Worm (Caenorhabditis elegans) whole organism, midembryonic: ENCODE measurements around the gene piit-1.

Experiments used
- T22C8.4 ChIP-seq: fragments of 200-800 bp; sonication (Bioruptor generic); IDR thresholded peaks from 2 replicates; pipeline ENCODE4 v1.3.6; 2022; ENCODE audit warnings: missing genetic modification characterization, missing compliant biosample characterization
- cog-1 ChIP-seq: sonication (generic microtip); optimal IDR thresholded peaks from 2 replicates; lab custom pipeline; 2016; ENCODE audit warnings: missing genetic modification characterization, missing compliant biosample characterization
- flt-1 ChIP-seq: fragments of 200-800 bp; sonication (Bioruptor generic); IDR thresholded peaks from 2 replicates; pipeline ENCODE4 v1.3.6; 2022; ENCODE audit warnings: missing genetic modification characterization, missing compliant biosample characterization
- klf-2 ChIP-seq: fragments of 200-800 bp; sonication (Bioruptor generic); conservative IDR thresholded peaks from 2 replicates; pipeline ENCODE4 v1.3.6; 2022; ENCODE audit warnings: missing genetic modification reagents, missing genetic modification characterization, missing compliant biosample characterization
- med-1 ChIP-seq: sonication (generic microtip); optimal IDR thresholded peaks from 2 replicates; lab custom pipeline; 2017; ENCODE audit warnings: missing genetic modification characterization, mild to moderate bottlenecking, missing compliant biosample characterization, antibody characterized with exemption, missing genetic modification reagents; ENCODE audit not compliant: insufficient read depth
- ref-1 ChIP-seq: fragments of 200-800 bp; sonication (Bioruptor generic); conservative IDR thresholded peaks from 2 replicates; pipeline ENCODE4 v1.3.6; 2022; ENCODE audit warnings: missing genetic modification reagents, missing genetic modification characterization, missing compliant biosample characterization
- tab-1 ChIP-seq: fragments of 200-800 bp; sonication (Bioruptor generic); IDR thresholded peaks from 2 replicates; pipeline ENCODE4 v1.3.6; 2022; ENCODE audit warnings: missing genetic modification characterization, missing compliant biosample characterization
- ztf-23 ChIP-seq: fragments of 200-800 bp; sonication (Bioruptor generic); IDR thresholded peaks from 2 replicates; pipeline ENCODE4 v1.3.6; 2022; ENCODE audit warnings: missing genetic modification reagents, missing genetic modification characterization, missing compliant biosample characterization
- ztf-29 ChIP-seq: fragments of 200-800 bp; sonication (Bioruptor generic); IDR thresholded peaks from 2 replicates; pipeline ENCODE4 v1.3.6; 2022; ENCODE audit warnings: missing genetic modification reagents, missing genetic modification characterization, missing compliant biosample characterization

piit-1 gene

ce11 chrV:11620081-11620480, 10.1 kb upstream of the piit-1 start:
- TF ChIP-seq med-1 (GFP tag; lab: Kevin White, UChicago) = no peak
- no peak for TF ChIP-seq ztf-29 (GFP tag; lab: Robert Waterston, UW)
- no peak for TF ChIP-seq klf-2
- no peak for TF ChIP-seq ztf-23
- TF ChIP-seq ref-1 (GFP tag; lab: Robert Waterston, UW) = no peak
- no peak for TF ChIP-seq T22C8.4 (GFP tag; lab: Robert Waterston, UW)
- TF ChIP-seq flt-1 (GFP tag; lab: Robert Waterston, UW) = no peak
- no peak for TF ChIP-seq tab-1 (GFP tag; lab: Robert Waterston, UW)
- no peak for TF ChIP-seq cog-1 (tag; lab: Kevin White, UChicago)

ce11 chrV:11618173-11618572, 8.2 kb upstream of the piit-1 start, which contains the start of gene glb-15:
TSS of gene glb-15 (minus strand) at chrV:11618273.
- no peak for TF ChIP-seq cog-1 (tag; lab: Kevin White, UChicago)

ce11 chrV:11616813-11617212, 6.9 kb upstream of the piit-1 start:
- TF ChIP-seq ztf-23 (no peak), cog-1 (tag; lab: Kevin White, UChicago) (no peak)

ce11 chrV:11615948-11616681, 6.2 kb upstream of the piit-1 start, which contains the start of gene nlp-24:
TSS of gene nlp-24 (plus strand) at chrV:11616376.
- TF ChIP-seq tab-1 (GFP tag; lab: Robert Waterston, UW) (no peak), ztf-29 (GFP tag; lab: Robert Waterston, UW) (no peak), med-1 (GFP tag; lab: Kevin White, UChicago) (no peak), ref-1 (GFP tag; lab: Robert Waterston, UW) (no peak), klf-2 (no peak)

ce11 chrV:11614805-11615497, 5.0 kb upstream of the piit-1 start:
- TF ChIP-seq klf-2 = no peak
- TF ChIP-seq ztf-23 = no peak
- no peak for TF ChIP-seq med-1 (GFP tag; lab: Kevin White, UChicago)
- TF ChIP-seq flt-1 (GFP tag; lab: Robert Waterston, UW) = no peak
- no peak for TF ChIP-seq ref-1 (GFP tag; lab: Robert Waterston, UW)
- TF ChIP-seq ztf-29 (GFP tag; lab: Robert Waterston, UW) = no peak
- no peak for TF ChIP-seq T22C8.4 (GFP tag; lab: Robert Waterston, UW)
- no peak for TF ChIP-seq cog-1 (tag; lab: Kevin White, UChicago)
- no peak for TF ChIP-seq tab-1 (GFP tag; lab: Robert Waterston, UW)

ce11 chrV:11613007-11613406, 3.1 kb upstream of the piit-1 start, which contains the start of gene tag-290:
TSS of gene tag-290 (plus strand) at chrV:11613307.
- TF ChIP-seq ztf-23 = no peak
- TF ChIP-seq T22C8.4 (GFP tag; lab: Robert Waterston, UW) = no peak
- no peak for TF ChIP-seq cog-1 (tag; lab: Kevin White, UChicago)
- no peak for TF ChIP-seq med-1 (GFP tag; lab: Kevin White, UChicago)
- no peak for TF ChIP-seq flt-1 (GFP tag; lab: Robert Waterston, UW)
- no peak for TF ChIP-seq klf-2
- no peak for TF ChIP-seq tab-1 (GFP tag; lab: Robert Waterston, UW)
- no peak for TF ChIP-seq ztf-29 (GFP tag; lab: Robert Waterston, UW)
- no peak for TF ChIP-seq ref-1 (GFP tag; lab: Robert Waterston, UW)

ce11 chrV:11610481-11610880, 532 bp upstream of the piit-1 start, which contains the start of gene sas-5:
TSS of gene sas-5 (plus strand) at chrV:11610737.
- peak; percentile 53; the same call in 1 of the 2 replicates for TF ChIP-seq ref-1 (GFP tag; lab: Robert Waterston, UW)
- TF ChIP-seq cog-1 (tag; lab: Kevin White, UChicago) = peak; percentile 45
- TF ChIP-seq klf-2 = peak; percentile 85
- TF ChIP-seq med-1 (GFP tag; lab: Kevin White, UChicago) = peak; percentile 92
- peak; percentile 58; the same call in 1 of the 2 replicates for TF ChIP-seq T22C8.4 (GFP tag; lab: Robert Waterston, UW)
- peak; percentile 86 for TF ChIP-seq tab-1 (GFP tag; lab: Robert Waterston, UW)
- peak; percentile 91 for TF ChIP-seq ztf-23
- TF ChIP-seq ztf-29 (GFP tag; lab: Robert Waterston, UW) = peak; percentile 60
- TF ChIP-seq flt-1 (GFP tag; lab: Robert Waterston, UW) = peak; percentile 92

- TF ChIP-seq cog-1 (tag; lab: Kevin White, UChicago) (no peak), med-1 (GFP tag; lab: Kevin White, UChicago) (no peak), flt-1 (GFP tag; lab: Robert Waterston, UW) (no peak), ztf-23 (no peak), ztf-29 (GFP tag; lab: Robert Waterston, UW) (no peak), ref-1 (GFP tag; lab: Robert Waterston, UW) (no peak), tab-1 (GFP tag; lab: Robert Waterston, UW) (no peak), klf-2 (no peak), T22C8.4 (GFP tag; lab: Robert Waterston, UW) (no peak)
Measured at ce11 chrV:11606424-11606823, 3.5 kb downstream of the piit-1 start, which contains the start of gene idpp-16. TSS of gene idpp-16 (minus strand) at chrV:11606524.

- TF ChIP-seq ztf-29 (GFP tag; lab: Robert Waterston, UW) = no peak
- no peak for TF ChIP-seq cog-1 (tag; lab: Kevin White, UChicago)
- no peak for TF ChIP-seq flt-1 (GFP tag; lab: Robert Waterston, UW)
- no peak for TF ChIP-seq ztf-23
- TF ChIP-seq klf-2 = no peak
- TF ChIP-seq T22C8.4 (GFP tag; lab: Robert Waterston, UW) = no peak
- TF ChIP-seq med-1 (GFP tag; lab: Kevin White, UChicago) = no peak
- TF ChIP-seq tab-1 (GFP tag; lab: Robert Waterston, UW) = no peak
- no peak for TF ChIP-seq ref-1 (GFP tag; lab: Robert Waterston, UW)
Measured at ce11 chrV:11605227-11605626, 4.7 kb downstream of the piit-1 start.
